Fruit fly (Drosophila melanogaster): ENCODE data around the gene CG1208.

The CG1208 gene

dm6 chr3R:5794267-5795089 is 37.0 kb upstream of the CG1208 start, which contains the start of the genes PSMG1 and CG10979 (continued):
- TF ChIP-seq corto (GFP tag; optimal IDR thresholded peaks at IDR 0.05) (no peak), fd96Cb (tag; optimal IDR thresholded peaks at IDR 0.05) (no peak), nmo (GFP tag; optimal IDR thresholded peaks at IDR 0.05) (peak; percentile 49), gro (GFP tag; optimal IDR thresholded peaks at IDR 0.05) (no peak), HLHmδ (GFP tag; optimal IDR thresholded peaks at IDR 0.05) (no peak), ap (GFP tag; IDR thresholded peaks at IDR 0.05) (no peak), gfzf (GFP tag; optimal IDR thresholded peaks at IDR 0.05) (peak; percentile 91), CG12942 (GFP tag; optimal IDR thresholded peaks at IDR 0.05) (no peak), CG16813 (GFP tag; IDR thresholded peaks at IDR 0.05; ENCODE audit: partially characterized antibody) (no peak), CG7372 (GFP tag; IDR thresholded peaks at IDR 0.05) (no peak), Lhr (GFP tag; optimal IDR thresholded peaks at IDR 0.05) (peak; percentile 31), CG11093 (GFP tag; IDR thresholded peaks at IDR 0.05) (0 out of 3 replicates have a peak, but pooled peaks have one; percentile 11), CG10565 (GFP tag; optimal IDR thresholded peaks at IDR 0.05) (no peak), vvl (GFP tag; IDR thresholded peaks at IDR 0.05) (0 out of 2 replicates have a peak, but pooled peaks have one; percentile 46), CG4617 (GFP tag; optimal IDR thresholded peaks at IDR 0.05; ENCODE audit: borderline replicate concordance) (peak; percentile 23), GATAe (GFP tag; conservative IDR thresholded peaks at IDR 0.05) (no peak), Med (GFP tag) (peak; percentile 65), CG9797 (GFP tag; optimal IDR thresholded peaks at IDR 0.05) (peak; percentile 81), sens-2 (GFP tag; IDR thresholded peaks at IDR 0.05) (no peak), D (optimal IDR thresholded peaks at IDR 0.05) (no peak), D (GFP tag; optimal IDR thresholded peaks at IDR 0.05) (no peak), Sin3A (optimal IDR thresholded peaks at IDR 0.05) (peak; percentile 68), fu2 (GFP tag; optimal IDR thresholded peaks at IDR 0.05) (no peak), CG17829 (tag; optimal IDR thresholded peaks at IDR 0.05) (no peak), Opbp (GFP tag; IDR thresholded peaks at IDR 0.05; ENCODE audit: partially characterized antibody) (no peak), Dp (GFP tag; optimal IDR thresholded peaks at IDR 0.05) (peak; percentile 52), tgo (GFP tag; IDR thresholded peaks at IDR 0.05) (no peak), lilli (GFP tag; optimal IDR thresholded peaks at IDR 0.05) (no peak), CG30020 (tag; optimal IDR thresholded peaks at IDR 0.05) (peak; percentile 10), NC2α (GFP tag; optimal IDR thresholded peaks at IDR 0.05) (no peak), tap (tag; optimal IDR thresholded peaks at IDR 0.05) (no peak), CG12391 (tag; optimal IDR thresholded peaks at IDR 0.05) (peak; percentile 27), Ets97D (GFP tag; optimal IDR thresholded peaks at IDR 0.05) (peak; percentile 61), ssp (GFP tag; IDR thresholded peaks at IDR 0.05) (no peak), CG30431 (GFP tag; optimal IDR thresholded peaks at IDR 0.05) (no peak), CG2116 (GFP tag; optimal IDR thresholded peaks at IDR 0.05) (peak; percentile 37), Mrtf (GFP tag; IDR thresholded peaks at IDR 0.05) (no peak), Asciz (GFP tag; optimal IDR thresholded peaks at IDR 0.05) (no peak), bbx (GFP tag; IDR thresholded peaks at IDR 0.05; ENCODE audit: partially characterized antibody) (no peak), kay (GFP tag; optimal IDR thresholded peaks at IDR 0.05) (no peak), HLH3B (GFP tag; IDR thresholded peaks at IDR 0.05) (no peak), pzg (GFP tag; optimal IDR thresholded peaks at IDR 0.05) (peak; percentile 37), ac (GFP tag; optimal IDR thresholded peaks at IDR 0.05) (no peak), fru (optimal IDR thresholded peaks at IDR 0.05) (no peak), H15 (GFP tag; IDR thresholded peaks at IDR 0.05) (0 out of 3 replicates have a peak, but pooled peaks have one; percentile 29), CG4730 (GFP tag; IDR thresholded peaks at IDR 0.05) (no peak), sens (GFP tag) (peak; percentile 80), CG9876 (GFP tag; optimal IDR thresholded peaks at IDR 0.05) (no peak), slou (GFP tag; optimal IDR thresholded peaks at IDR 0.05) (no peak), CG9609 (GFP tag; optimal IDR thresholded peaks at IDR 0.05) (no peak), YL-1 (GFP tag; optimal IDR thresholded peaks at IDR 0.05) (peak; percentile 61)
